Fruit fly (Drosophila melanogaster) S2 (cell line): ENCODE measurements around the gene grp.

Source experiments
- CG8478 ChIP-seq: fragments of >200 bp; optimal IDR thresholded peaks from 2 replicates; lab custom pipeline; 2018
- CTCF ChIP-seq, 2 experiments: fragments of >200 bp; optimal IDR thresholded peaks; 2 replicates each; lab custom pipeline; 2018

DNA sequence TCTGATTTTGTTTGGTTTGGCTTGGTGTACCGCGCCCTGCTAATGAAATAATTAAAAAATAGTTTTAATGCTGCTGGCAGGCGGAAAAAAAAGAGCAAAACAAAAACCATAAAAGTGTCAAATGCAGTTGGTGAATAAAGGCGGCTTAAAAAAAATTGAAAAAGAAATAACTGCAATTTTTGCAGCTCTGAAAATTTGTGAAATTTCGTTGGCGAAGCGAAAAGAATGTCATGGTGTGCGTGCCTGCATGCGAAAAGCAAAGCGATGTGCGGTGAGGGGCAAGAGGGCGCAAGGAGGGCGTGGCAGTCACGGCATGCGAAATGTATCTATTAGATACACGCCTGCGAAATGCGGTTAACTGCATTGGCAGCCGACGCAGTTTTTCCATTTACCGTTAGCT is 41.5 kb upstream of the grp start:
- TF ChIP-seq CG8478 (lab: Kevin White, UChicago) = no peak
- no peak for TF ChIP-seq CTCF (optimal IDR thresholded peaks at IDR 0.05; lab: Kevin White, UChicago)
